Worm (Caenorhabditis elegans) whole organism, early embryonic: ENCODE data around the gene B0310.3.

ENCODE experiments used
- B0310.2 ChIP-seq: sonication (generic microtip); optimal IDR thresholded peaks from 2 replicates; lab custom pipeline; 2016; ENCODE audit warnings: mild to moderate bottlenecking, missing genetic modification characterization, missing compliant biosample characterization
- F13C5.2 ChIP-seq: sonication (generic microtip); optimal IDR thresholded peaks from 2 replicates; lab custom pipeline; 2017; ENCODE audit warnings: mild to moderate bottlenecking, missing genetic modification characterization, inconsistent platforms, missing compliant biosample characterization
- aly-1 ChIP-seq: sonication (generic microtip); optimal IDR thresholded peaks from 2 replicates; lab custom pipeline; 2016; ENCODE audit warnings: missing genetic modification characterization, missing compliant biosample characterization
- ama-1 ChIP-seq: fragments of 150-350 bp; optimal IDR thresholded peaks from 2 replicates; lab custom pipeline; 2014
- ceh-13 ChIP-seq: fragments of 200-800 bp; sonication (Bioruptor generic); optimal IDR thresholded peaks from 2 replicates; lab custom pipeline; 2018; ENCODE audit warnings: mild to moderate bottlenecking, missing genetic modification characterization, missing compliant biosample characterization
- ceh-36 ChIP-seq: sonication (generic microtip); optimal IDR thresholded peaks from 2 replicates; lab custom pipeline; 2016; ENCODE audit warnings: missing genetic modification characterization, inconsistent platforms, missing compliant biosample characterization
- ets-7 ChIP-seq: sonication (generic microtip); optimal IDR thresholded peaks from 2 replicates; lab custom pipeline; 2016; ENCODE audit warnings: missing genotype, missing genetic modification characterization, missing compliant biosample characterization
- flt-1 ChIP-seq: fragments of 200-800 bp; sonication (Bioruptor generic); IDR thresholded peaks from 2 replicates; pipeline ENCODE4 v1.3.6; 2022; ENCODE audit warnings: missing genetic modification characterization, missing compliant biosample characterization
- hmbx-1 ChIP-seq: sonication (generic microtip); optimal IDR thresholded peaks from 2 replicates; lab custom pipeline; 2016; ENCODE audit warnings: mild to moderate bottlenecking, missing genetic modification characterization, missing compliant biosample characterization
- hmg-4 ChIP-seq: fragments of 200-800 bp; sonication (Bioruptor generic); optimal IDR thresholded peaks from 2 replicates; lab custom pipeline; 2018; ENCODE audit warnings: mild to moderate bottlenecking, missing genetic modification characterization, missing compliant biosample characterization
- hnd-1 ChIP-seq: sonication (generic microtip); optimal IDR thresholded peaks from 2 replicates; lab custom pipeline; 2016; ENCODE audit warnings: missing genetic modification characterization, missing compliant biosample characterization
- pes-1 ChIP-seq: fragments of 200-800 bp; sonication (Bioruptor generic); IDR thresholded peaks from 2 replicates; pipeline ENCODE4 v1.3.6; 2022; ENCODE audit warnings: missing genetic modification reagents, missing genetic modification characterization, missing compliant biosample characterization
- scrt-1 ChIP-seq: fragments of 200-800 bp; sonication (Bioruptor generic); IDR thresholded peaks from 2 replicates; pipeline ENCODE4 v1.3.6; 2022; ENCODE audit warnings: missing genetic modification characterization, missing compliant biosample characterization
- sea-1 ChIP-seq: fragments of 200-800 bp; sonication (Bioruptor generic); conservative IDR thresholded peaks from 2 replicates; pipeline ENCODE4 v1.3.6; 2022; ENCODE audit warnings: missing genetic modification characterization, missing compliant biosample characterization
- tbx-11 ChIP-seq: fragments of 200-800 bp; sonication (Bioruptor generic); IDR thresholded peaks from 2 replicates; pipeline ENCODE4 v1.3.6; 2022; ENCODE audit warnings: missing genetic modification characterization, missing compliant biosample characterization
- tbx-37 ChIP-seq: fragments of 200-800 bp; sonication (Bioruptor generic); conservative IDR thresholded peaks from 2 replicates; pipeline ENCODE4 v1.3.6; 2022; ENCODE audit warnings: missing genetic modification reagents, missing genetic modification characterization, missing compliant biosample characterization
- tra-4 ChIP-seq: sonication (generic microtip); optimal IDR thresholded peaks from 2 replicates; lab custom pipeline; 2017; ENCODE audit warnings: missing genetic modification characterization, missing compliant biosample characterization

Gene B0310.3

DNA sequence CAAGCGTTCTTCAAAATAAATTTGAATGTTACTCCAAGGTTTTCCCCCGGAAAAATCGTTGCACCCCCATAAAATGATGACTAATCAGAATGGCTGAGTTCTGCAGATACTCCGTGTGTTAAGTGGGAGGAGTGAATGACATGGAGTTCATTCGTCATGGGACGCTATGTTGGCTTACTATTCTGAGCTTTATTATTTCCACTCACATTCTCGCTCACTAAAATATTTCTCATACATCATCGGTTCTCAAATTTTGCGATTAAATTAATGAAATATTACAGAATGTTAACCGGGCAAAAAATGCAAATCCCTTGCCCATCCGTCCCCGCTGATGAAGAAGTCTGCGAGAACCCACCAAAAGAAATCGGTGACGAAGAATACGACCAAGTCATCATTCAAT is 22.0 kb upstream of the B0310.3 start, which contains the start of gene F28C10.1:
Gene F28C10.1, plus strand, starts transcription at position 301 of the 400 bp plus-strand sequence.
- TF ChIP-seq aly-1: no peak
- no peak for TF ChIP-seq flt-1 (GFP tag; lab: Robert Waterston, UW)
- no peak for TF ChIP-seq hmg-4 (GFP tag; lab: Kevin White, UChicago)
- TF ChIP-seq ceh-36 (tag; lab: Kevin White, UChicago): no peak
- no peak for TF ChIP-seq F13C5.2 (tag; lab: Kevin White, UChicago)
- no peak for TF ChIP-seq tbx-11 (GFP tag; lab: Robert Waterston, UW)
- no peak for TF ChIP-seq scrt-1 (GFP tag; lab: Robert Waterston, UW)
- no peak for TF ChIP-seq ceh-13 (GFP tag; lab: Kevin White, UChicago)
- no peak for TF ChIP-seq tbx-37 (GFP tag; lab: Robert Waterston, UW)
- TF ChIP-seq B0310.2: no peak
- no peak for TF ChIP-seq sea-1 (GFP tag; lab: Robert Waterston, UW)
- no peak for TF ChIP-seq tra-4 (tag; lab: Kevin White, UChicago)
- TF ChIP-seq ets-7 (tag; lab: Kevin White, UChicago): no peak
- no peak for TF ChIP-seq ama-1 (lab: Kevin White, UChicago)
- TF ChIP-seq hnd-1 (tag; lab: Kevin White, UChicago): no peak
- TF ChIP-seq pes-1 (GFP tag; lab: Robert Waterston, UW): no peak
- TF ChIP-seq hmbx-1 (tag; lab: Kevin White, UChicago): no peak

DNA sequence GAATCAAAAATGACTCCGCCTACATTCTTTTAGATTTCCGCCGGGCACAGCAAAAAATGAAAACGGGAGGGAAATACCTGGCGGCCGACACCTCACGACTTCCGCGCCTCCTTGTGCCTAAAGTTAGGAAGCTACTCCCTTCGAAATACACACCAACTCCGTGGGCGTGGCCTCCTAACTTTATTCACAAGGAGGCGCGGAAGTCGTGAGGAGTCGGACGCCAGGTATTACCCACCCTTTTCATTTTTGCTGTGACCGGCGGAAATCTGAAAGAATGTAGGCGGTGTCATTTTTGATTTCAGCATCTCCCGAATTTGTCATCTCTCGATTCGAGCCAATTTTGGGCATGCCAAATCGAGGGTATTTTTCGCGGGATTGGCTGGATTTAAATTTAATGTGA is 17.3 kb upstream of the B0310.3 start:
- TF ChIP-seq hmbx-1 (tag; lab: Kevin White, UChicago) (no peak), flt-1 (GFP tag; lab: Robert Waterston, UW) (no peak), tbx-11 (GFP tag; lab: Robert Waterston, UW) (no peak), scrt-1 (GFP tag; lab: Robert Waterston, UW) (no peak), hnd-1 (tag; lab: Kevin White, UChicago) (no peak), tbx-37 (GFP tag; lab: Robert Waterston, UW) (no peak), ama-1 (lab: Kevin White, UChicago) (no peak), B0310.2 (no peak), ets-7 (tag; lab: Kevin White, UChicago) (no peak), F13C5.2 (tag; lab: Kevin White, UChicago) (no peak), sea-1 (GFP tag; lab: Robert Waterston, UW) (no peak), hmg-4 (GFP tag; lab: Kevin White, UChicago) (no peak), ceh-13 (GFP tag; lab: Kevin White, UChicago) (no peak), ceh-36 (tag; lab: Kevin White, UChicago) (no peak), aly-1 (no peak), pes-1 (GFP tag; lab: Robert Waterston, UW) (no peak), tra-4 (tag; lab: Kevin White, UChicago) (no peak)

DNA sequence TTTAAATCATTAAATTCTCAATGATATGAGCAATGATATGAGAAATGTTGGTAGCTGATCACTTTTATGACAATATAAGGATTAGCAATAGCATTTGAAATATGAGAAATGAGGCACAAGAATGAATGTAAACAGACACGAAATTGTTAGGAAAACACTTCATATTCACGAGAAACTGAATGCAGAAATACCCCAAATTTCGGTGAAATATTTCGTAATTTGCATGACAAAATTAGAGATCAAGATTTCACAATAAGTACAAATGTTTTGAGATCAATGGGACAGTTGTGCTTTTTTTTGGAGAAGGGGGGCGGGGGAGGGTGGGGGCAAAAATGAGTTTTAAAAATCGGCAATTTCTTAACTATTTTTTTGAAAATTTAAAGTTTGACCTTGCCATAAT is 15.6 kb upstream of the B0310.3 start:
- TF ChIP-seq tbx-11 (GFP tag; lab: Robert Waterston, UW) (no peak), tra-4 (tag; lab: Kevin White, UChicago) (no peak), ceh-36 (tag; lab: Kevin White, UChicago) (no peak), pes-1 (GFP tag; lab: Robert Waterston, UW) (no peak), hmbx-1 (tag; lab: Kevin White, UChicago) (no peak), ets-7 (tag; lab: Kevin White, UChicago) (no peak), flt-1 (GFP tag; lab: Robert Waterston, UW) (no peak), B0310.2 (no peak), hnd-1 (tag; lab: Kevin White, UChicago) (no peak), ceh-13 (GFP tag; lab: Kevin White, UChicago) (no peak), scrt-1 (GFP tag; lab: Robert Waterston, UW) (no peak), hmg-4 (GFP tag; lab: Kevin White, UChicago) (no peak), sea-1 (GFP tag; lab: Robert Waterston, UW) (no peak), aly-1 (no peak), tbx-37 (GFP tag; lab: Robert Waterston, UW) (no peak), F13C5.2 (tag; lab: Kevin White, UChicago) (no peak)

DNA sequence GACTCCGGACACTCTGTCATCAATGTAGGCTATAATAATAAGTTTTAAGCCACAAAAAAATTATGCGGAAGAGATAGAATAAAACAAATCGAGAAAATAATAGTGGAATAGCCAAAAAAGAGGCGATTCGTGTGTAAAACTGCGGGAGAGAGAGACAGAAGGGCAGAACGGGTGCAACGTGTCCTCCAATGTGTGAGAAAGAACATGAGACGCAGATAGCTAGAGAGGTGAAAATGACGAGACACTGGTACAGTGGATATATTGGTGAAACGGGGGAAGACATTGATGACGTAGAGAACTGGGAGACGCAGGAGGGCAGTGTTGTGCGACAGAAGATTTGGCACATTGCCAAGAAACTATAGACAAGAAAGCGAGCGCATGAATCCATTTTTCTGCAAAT is 14.9 kb upstream of the B0310.3 start, which contains the start of gene F28C10.3:
Gene F28C10.3, minus strand, starts transcription at position 101 of the 400 bp plus-strand sequence.
- TF ChIP-seq B0310.2 (no peak), tbx-11 (GFP tag; lab: Robert Waterston, UW) (no peak), F13C5.2 (tag; lab: Kevin White, UChicago) (peak; percentile 61), hnd-1 (tag; lab: Kevin White, UChicago) (no peak), ceh-36 (tag; lab: Kevin White, UChicago) (no peak), aly-1 (no peak), scrt-1 (GFP tag; lab: Robert Waterston, UW) (no peak), pes-1 (GFP tag; lab: Robert Waterston, UW) (no peak), flt-1 (GFP tag; lab: Robert Waterston, UW) (no peak), ama-1 (lab: Kevin White, UChicago) (no peak), ets-7 (tag; lab: Kevin White, UChicago) (no peak), hmg-4 (GFP tag; lab: Kevin White, UChicago) (peak; percentile 34), sea-1 (GFP tag; lab: Robert Waterston, UW) (no peak), tbx-37 (GFP tag; lab: Robert Waterston, UW) (no peak)

DNA sequence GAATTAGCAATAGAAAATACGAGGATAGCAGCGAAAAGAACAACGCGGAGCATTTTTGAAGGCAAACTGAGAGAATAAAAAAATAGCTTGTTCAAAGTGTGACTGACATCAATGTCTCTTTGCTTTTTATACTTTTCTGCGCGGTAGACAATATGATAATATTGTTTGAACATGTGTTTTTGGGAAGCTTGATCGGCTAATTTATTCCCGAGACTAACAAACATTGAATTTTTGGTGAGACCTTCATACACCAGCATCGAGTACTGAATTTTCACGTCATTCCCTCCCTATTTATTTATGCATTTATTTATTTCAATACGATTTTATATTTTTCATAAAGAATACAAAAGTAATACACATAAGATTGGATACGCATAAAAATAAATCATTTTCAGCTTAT is 10.1 kb upstream of the B0310.3 start, which contains the start of gene B0310.6:
Gene B0310.6, minus strand, starts transcription at position 101 of the 400 bp plus-strand sequence.
- TF ChIP-seq flt-1 (GFP tag; lab: Robert Waterston, UW) (no peak), tbx-37 (GFP tag; lab: Robert Waterston, UW) (no peak), hnd-1 (tag; lab: Kevin White, UChicago) (no peak), aly-1 (no peak), B0310.2 (no peak), pes-1 (GFP tag; lab: Robert Waterston, UW) (no peak), ets-7 (tag; lab: Kevin White, UChicago) (no peak), F13C5.2 (tag; lab: Kevin White, UChicago) (no peak), ceh-13 (GFP tag; lab: Kevin White, UChicago) (no peak), scrt-1 (GFP tag; lab: Robert Waterston, UW) (no peak), sea-1 (GFP tag; lab: Robert Waterston, UW) (no peak), hmbx-1 (tag; lab: Kevin White, UChicago) (no peak), hmg-4 (GFP tag; lab: Kevin White, UChicago) (no peak), ama-1 (lab: Kevin White, UChicago) (no peak), tra-4 (tag; lab: Kevin White, UChicago) (no peak), ceh-36 (tag; lab: Kevin White, UChicago) (no peak), tbx-11 (GFP tag; lab: Robert Waterston, UW) (no peak)

DNA sequence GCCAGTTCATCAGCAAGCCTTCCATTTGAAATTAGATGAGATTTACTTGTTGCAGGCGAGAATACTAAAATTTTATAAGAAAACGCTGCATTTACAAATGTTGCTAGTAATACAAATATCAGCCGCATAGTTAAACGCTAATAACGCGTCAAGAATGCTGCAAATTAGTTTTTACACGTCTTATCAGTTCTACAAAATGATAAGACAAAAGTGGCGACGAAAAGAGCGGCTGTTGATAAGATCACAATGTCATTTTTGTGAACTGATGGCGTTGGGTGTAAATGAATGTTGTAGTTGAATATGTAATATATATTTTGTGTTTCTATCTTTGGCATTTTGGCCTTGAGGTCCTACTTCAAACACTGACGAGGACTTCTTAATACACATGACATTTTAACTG is 9.2 kb upstream of the B0310.3 start, which contains the start of gene ugt-46:
Gene ugt-46, minus strand, starts transcription at position 279 of the 400 bp plus-strand sequence.
- TF ChIP-seq pes-1 (GFP tag; lab: Robert Waterston, UW) (no peak), B0310.2 (no peak), hmg-4 (GFP tag; lab: Kevin White, UChicago) (no peak), flt-1 (GFP tag; lab: Robert Waterston, UW) (no peak), ama-1 (lab: Kevin White, UChicago) (no peak), ceh-13 (GFP tag; lab: Kevin White, UChicago) (no peak), sea-1 (GFP tag; lab: Robert Waterston, UW) (no peak), F13C5.2 (tag; lab: Kevin White, UChicago) (no peak), ceh-36 (tag; lab: Kevin White, UChicago) (no peak), tra-4 (tag; lab: Kevin White, UChicago) (no peak), aly-1 (no peak), tbx-11 (GFP tag; lab: Robert Waterston, UW) (no peak), ets-7 (tag; lab: Kevin White, UChicago) (no peak), tbx-37 (GFP tag; lab: Robert Waterston, UW) (no peak), hmbx-1 (tag; lab: Kevin White, UChicago) (no peak), scrt-1 (GFP tag; lab: Robert Waterston, UW) (no peak), hnd-1 (tag; lab: Kevin White, UChicago) (no peak)
